Fruit fly (Drosophila melanogaster) whole organism, embryonic: ENCODE measurements around the gene Mical.
A peak's percentile ranks its signal among the peaks of the same experiment; 100 is the strongest.

Experiments used
- Awh ChIP-seq: fragments of 200-800 bp; sonication (Bioruptor generic); IDR thresholded peaks from 2 replicates; pipeline ENCODE4, ENCODE4 v1.3.6; 2022; ENCODE audit warnings: missing biosample characterization, missing genetic modification characterization
- CG10431 ChIP-seq: fragments of 200-800 bp; sonication (Bioruptor generic); optimal IDR thresholded peaks from 3 replicates; lab custom pipeline; 2018; ENCODE audit warnings: missing biosample characterization, mild to moderate bottlenecking, missing genetic modification characterization
- CG11695 ChIP-seq: fragments of 200-800 bp; sonication (Bioruptor generic); IDR thresholded peaks from 3 replicates; pipeline ENCODE4 v1.3.6; 2022; ENCODE audit warnings: missing biosample characterization, missing genetic modification characterization
- CG12942 ChIP-seq: fragments of 200-800 bp; sonication (Bioruptor generic); optimal IDR thresholded peaks from 3 replicates; lab custom pipeline; 2016; ENCODE audit warnings: missing biosample characterization, missing genetic modification characterization
- CG14860 ChIP-seq: fragments of 200-800 bp; sonication (Bioruptor generic); IDR thresholded peaks from 3 replicates; pipeline ENCODE4 v1.3.6; 2022; ENCODE audit warnings: missing biosample characterization, missing genetic modification characterization; ENCODE audit not compliant: partially characterized antibody
- CG15011 ChIP-seq: fragments of 200-800 bp; sonication (Bioruptor generic); optimal IDR thresholded peaks from 3 replicates; lab custom pipeline; 2018; ENCODE audit warnings: missing biosample characterization, mild to moderate bottlenecking, missing genetic modification characterization
- CG15696 ChIP-seq: fragments of 200-800 bp; sonication (Bioruptor generic); optimal IDR thresholded peaks from 2 replicates; lab custom pipeline; 2019; ENCODE audit warnings: missing biosample characterization, mild to moderate bottlenecking, missing genetic modification characterization, moderate library complexity
- CG17359 ChIP-seq: fragments of 200-800 bp; sonication (Bioruptor generic); optimal IDR thresholded peaks from 3 replicates; lab custom pipeline; 2018; ENCODE audit warnings: missing biosample characterization, mild to moderate bottlenecking, missing genetic modification characterization, moderate library complexity
- CG18262 ChIP-seq: fragments of 200-800 bp; optimal IDR thresholded peaks from 3 replicates; lab custom pipeline; 2019; ENCODE audit warnings: missing biosample characterization, mild to moderate bottlenecking, missing genetic modification characterization, moderate library complexity
- CG18619 ChIP-seq: fragments of 200-800 bp; sonication (Bioruptor generic); optimal IDR thresholded peaks from 3 replicates; lab custom pipeline; 2017; ENCODE audit warnings: missing biosample characterization, mild to moderate bottlenecking, missing genetic modification characterization
- CG18764 ChIP-seq: fragments of 200-800 bp; sonication (Bioruptor generic); optimal IDR thresholded peaks from 3 replicates; lab custom pipeline; 2016; ENCODE audit warnings: missing biosample characterization, missing genetic modification characterization
- CG2712 ChIP-seq: fragments of 200-800 bp; optimal IDR thresholded peaks from 3 replicates; lab custom pipeline; 2019; ENCODE audit warnings: missing biosample characterization, mild to moderate bottlenecking, missing genetic modification characterization, moderate library complexity
- CG3838 ChIP-seq: fragments of 200-800 bp; sonication (Bioruptor generic); optimal IDR thresholded peaks from 3 replicates; lab custom pipeline; 2016; ENCODE audit warnings: missing biosample characterization, missing genetic modification characterization
- CG4328 ChIP-seq: fragments of 200-800 bp; sonication (Bioruptor generic); optimal IDR thresholded peaks from 3 replicates; lab custom pipeline; 2017; ENCODE audit warnings: missing biosample characterization, missing genetic modification reagents, missing genetic modification characterization
- CG4360 ChIP-seq: fragments of 200-800 bp; sonication (Bioruptor generic); IDR thresholded peaks from 2 replicates; pipeline ENCODE4 v1.3.6; 2022; ENCODE audit warnings: missing biosample characterization, missing genetic modification characterization
- CG4730 ChIP-seq: fragments of 200-800 bp; sonication (Bioruptor generic); IDR thresholded peaks from 2 replicates; pipeline ENCODE4 v1.3.6; 2022; ENCODE audit warnings: missing biosample characterization, missing genetic modification characterization
- CG5953 ChIP-seq: fragments of 200-800 bp; sonication (Bioruptor generic); IDR thresholded peaks from 2 replicates; pipeline ENCODE4 v1.3.6; 2022; ENCODE audit warnings: missing biosample characterization, missing genetic modification characterization
- CG6254 ChIP-seq: fragments of 200-800 bp; sonication (Bioruptor generic); optimal IDR thresholded peaks from 3 replicates; lab custom pipeline; 2017; ENCODE audit warnings: mild to moderate bottlenecking, missing biosample characterization, missing genetic modification reagents, missing genetic modification characterization
- CG6854 ChIP-seq: fragments of 200-800 bp; sonication (Bioruptor generic); optimal IDR thresholded peaks from 3 replicates; lab custom pipeline; 2017; ENCODE audit warnings: missing biosample characterization, mild to moderate bottlenecking, missing genetic modification characterization
- CG7357 ChIP-seq: fragments of 200-800 bp; sonication (Bioruptor generic); IDR thresholded peaks from 3 replicates; pipeline ENCODE4 v1.3.6; 2022; ENCODE audit warnings: missing biosample characterization, missing genetic modification characterization
- CG8359 ChIP-seq: fragments of 200-800 bp; sonication (Bioruptor generic); optimal IDR thresholded peaks from 2 replicates; lab custom pipeline; 2017; ENCODE audit warnings: missing biosample characterization, mild to moderate bottlenecking, missing genetic modification characterization, borderline replicate concordance
- Chrac-16 ChIP-seq: fragments of 200-800 bp; sonication (Bioruptor generic); optimal IDR thresholded peaks from 3 replicates; lab custom pipeline; 2016; ENCODE audit warnings: missing biosample characterization, missing genetic modification characterization
- D19A ChIP-seq: fragments of 200-800 bp; optimal IDR thresholded peaks from 3 replicates; lab custom pipeline; 2019; ENCODE audit warnings: missing biosample characterization, mild to moderate bottlenecking, missing genetic modification characterization, moderate library complexity
- Dip3 ChIP-seq: fragments of 200-800 bp; sonication (Bioruptor generic); optimal IDR thresholded peaks from 3 replicates; lab custom pipeline; 2016; ENCODE audit warnings: missing biosample characterization, missing genetic modification characterization
- Hr78 ChIP-seq, 2 experiments: fragments of 200-800 bp in 1 of 2; fragments of >200 bp in 1 of 2; sonication (Bioruptor generic) in 1 of 2; optimal IDR thresholded peaks; 2 replicates each; lab custom pipeline; 2017 to 2019; ENCODE audit warnings: missing biosample characterization in 2 of 2, missing genetic modification characterization in 2 of 2, mild to moderate bottlenecking in 1 of 2, moderate library complexity in 1 of 2
- MESR4 ChIP-seq: fragments of 200-800 bp; sonication (Bioruptor generic); optimal IDR thresholded peaks from 2 replicates; lab custom pipeline; 2018; ENCODE audit warnings: missing biosample characterization, mild to moderate bottlenecking, missing genetic modification characterization, moderate library complexity
- NK7.1 ChIP-seq: fragments of 200-800 bp; sonication (Bioruptor generic); optimal IDR thresholded peaks from 3 replicates; lab custom pipeline; 2016; ENCODE audit warnings: missing biosample characterization, missing genetic modification characterization
- Rfx ChIP-seq: fragments of 200-800 bp; sonication (Bioruptor generic); IDR thresholded peaks from 2 replicates; pipeline ENCODE4 v1.3.6; 2022; ENCODE audit warnings: missing biosample characterization, missing genetic modification characterization
- Sin3A ChIP-seq: fragments of >200 bp; optimal IDR thresholded peaks from 2 replicates; lab custom pipeline; 2018
- Sry-δ ChIP-seq: fragments of 200-800 bp; sonication (Bioruptor generic); optimal IDR thresholded peaks from 2 replicates; lab custom pipeline; 2016; ENCODE audit warnings: missing biosample characterization, missing genetic modification characterization
- Ssrp ChIP-seq: fragments of 200-800 bp; sonication (Bioruptor generic); optimal IDR thresholded peaks from 2 replicates; lab custom pipeline; 2018; ENCODE audit warnings: missing biosample characterization, mild to moderate bottlenecking, missing genetic modification characterization, moderate library complexity
- abd-A ChIP-seq: fragments of 200-800 bp; sonication (Bioruptor generic); optimal IDR thresholded peaks from 3 replicates; lab custom pipeline; 2019; ENCODE audit warnings: missing biosample characterization, mild to moderate bottlenecking, missing genetic modification characterization, moderate library complexity
- ac ChIP-seq: fragments of 200-800 bp; sonication (Bioruptor generic); optimal IDR thresholded peaks from 3 replicates; lab custom pipeline; 2017; ENCODE audit warnings: missing biosample characterization, mild to moderate bottlenecking, missing genetic modification characterization
- al ChIP-seq: fragments of 200-800 bp; sonication (Bioruptor generic); IDR thresholded peaks from 2 replicates; pipeline ENCODE4 v1.3.6; 2022; ENCODE audit warnings: missing biosample characterization, missing genetic modification characterization
- bbx ChIP-seq: fragments of 200-800 bp; sonication (Bioruptor generic); IDR thresholded peaks from 2 replicates; pipeline ENCODE4 v1.3.6; 2022; ENCODE audit warnings: missing biosample characterization, missing genetic modification characterization; ENCODE audit not compliant: partially characterized antibody
- bowl ChIP-seq: fragments of 200-800 bp; sonication (Bioruptor generic); IDR thresholded peaks from 2 replicates; pipeline ENCODE4 v1.3.6; 2022; ENCODE audit warnings: missing biosample characterization, missing genetic modification characterization
- dm ChIP-seq: fragments of 200-800 bp; sonication (Bioruptor generic); optimal IDR thresholded peaks from 3 replicates; lab custom pipeline; 2016; ENCODE audit warnings: missing biosample characterization, missing genetic modification characterization
- dpn ChIP-seq, 2 experiments: fragments of 200-800 bp; sonication (Bioruptor generic); optimal IDR thresholded peaks; 3 replicates each; lab custom pipeline; 2016; ENCODE audit warnings: missing biosample characterization in 2 of 2, missing genetic modification characterization in 2 of 2
- gcm ChIP-seq: fragments of 200-800 bp; sonication (Bioruptor generic); optimal IDR thresholded peaks from 2 replicates; lab custom pipeline; 2019; ENCODE audit warnings: missing biosample characterization, mild to moderate bottlenecking, missing genetic modification characterization, moderate library complexity
- gem ChIP-seq: fragments of 200-800 bp; sonication (Bioruptor generic); optimal IDR thresholded peaks from 2 replicates; lab custom pipeline; 2019; ENCODE audit warnings: missing biosample characterization, mild to moderate bottlenecking, missing genetic modification characterization, moderate library complexity
- gro ChIP-seq: fragments of 200-800 bp; sonication (Bioruptor generic); optimal IDR thresholded peaks from 2 replicates; lab custom pipeline; 2016; ENCODE audit warnings: missing biosample characterization, missing genetic modification characterization
- ken ChIP-seq: fragments of 200-800 bp; sonication (Bioruptor generic); IDR thresholded peaks from 3 replicates; pipeline ENCODE4 v1.3.6; 2022; ENCODE audit warnings: missing biosample characterization, missing genetic modification characterization
- knrl ChIP-seq: fragments of 200-800 bp; sonication (Bioruptor generic); IDR thresholded peaks from 3 replicates; pipeline ENCODE4 v1.3.6; 2022; ENCODE audit warnings: missing biosample characterization, missing genetic modification characterization; ENCODE audit not compliant: partially characterized antibody
- nerfin-2 ChIP-seq: fragments of 200-800 bp; sonication (Bioruptor generic); IDR thresholded peaks from 2 replicates; pipeline ENCODE4 v1.3.6; 2022; ENCODE audit warnings: missing biosample characterization, missing genetic modification characterization; ENCODE audit not compliant: partially characterized antibody
- nom ChIP-seq: fragments of 200-800 bp; sonication (Bioruptor generic); optimal IDR thresholded peaks from 2 replicates; lab custom pipeline; 2017; ENCODE audit warnings: missing biosample characterization, missing genetic modification characterization, mild to moderate bottlenecking, moderate library complexity, missing genetic modification reagents
- odd ChIP-seq: fragments of 200-800 bp; sonication (Bioruptor generic); optimal IDR thresholded peaks from 2 replicates; lab custom pipeline; 2017; ENCODE audit warnings: missing biosample characterization, mild to moderate bottlenecking, missing genetic modification characterization
- p53 ChIP-seq: fragments of 200-800 bp; sonication (Bioruptor generic); optimal IDR thresholded peaks from 2 replicates; lab custom pipeline; 2016; ENCODE audit warnings: missing biosample characterization, missing genetic modification characterization
- run ChIP-seq: fragments of 200-800 bp; sonication (Bioruptor generic); optimal IDR thresholded peaks from 3 replicates; lab custom pipeline; 2018; ENCODE audit warnings: missing biosample characterization, mild to moderate bottlenecking, missing genetic modification characterization
- tin ChIP-seq: fragments of 200-800 bp; sonication (Bioruptor generic); optimal IDR thresholded peaks from 3 replicates; lab custom pipeline; 2016; ENCODE audit warnings: missing biosample characterization, missing genetic modification characterization
- trh ChIP-seq: fragments of 200-800 bp; sonication (Bioruptor generic); optimal IDR thresholded peaks from 2 replicates; lab custom pipeline; 2016; ENCODE audit warnings: missing biosample characterization, missing genetic modification characterization

The Mical gene

dm6 chr3R:10048842-10049527, 6.3 kb upstream of the Mical start, which contains the start of gene ohgt (continued):
- peak; percentile 25 for TF ChIP-seq CG15696 (tag; lab: Kevin White, UChicago)
- TF ChIP-seq run (tag; lab: Kevin White, UChicago): no peak
- TF ChIP-seq Sry-δ (GFP tag; lab: Kevin White, UChicago): peak; percentile 78
- no peak for TF ChIP-seq CG8359 (GFP tag; lab: Kevin White, UChicago)
- no peak for TF ChIP-seq trh
- 0 out of 2 replicates have a peak, but pooled peaks have one; percentile 18 for TF ChIP-seq Rfx (GFP tag; lab: Robert Waterston, UW)
- no peak for TF ChIP-seq Dip3 (GFP tag; lab: Kevin White, UChicago)
- no peak for TF ChIP-seq al (GFP tag; lab: Robert Waterston, UW)
- TF ChIP-seq CG5953: no peak
- peak; percentile 14 for TF ChIP-seq tin
- no peak for TF ChIP-seq CG3838 (GFP tag; lab: Kevin White, UChicago)
- no peak for TF ChIP-seq CG10431 (GFP tag; lab: Kevin White, UChicago)
- no peak for TF ChIP-seq CG11695 (GFP tag; lab: Robert Waterston, UW)
- TF ChIP-seq CG2712 (tag; lab: Kevin White, UChicago): peak; percentile 39
- TF ChIP-seq knrl (GFP tag; lab: Robert Waterston, UW): no peak
- no peak for TF ChIP-seq CG18764 (GFP tag; lab: Kevin White, UChicago)
- TF ChIP-seq CG18619 (GFP tag; lab: Kevin White, UChicago): no peak
- no peak for TF ChIP-seq NK7.1 (GFP tag; lab: Kevin White, UChicago)
- TF ChIP-seq CG14860 (GFP tag; lab: Robert Waterston, UW): no peak; the same call in 2 of the 3 replicates
- TF ChIP-seq Awh (GFP tag; lab: Robert Waterston, UW): no peak
- TF ChIP-seq nom (GFP tag; lab: Kevin White, UChicago): no peak
- no peak for TF ChIP-seq p53 (GFP tag; lab: Kevin White, UChicago)
- no peak for TF ChIP-seq Hr78 (GFP tag; optimal IDR thresholded peaks at IDR 0.05; lab: Kevin White, UChicago)
- no peak for TF ChIP-seq odd (GFP tag; lab: Kevin White, UChicago)
- peak; percentile 3 for TF ChIP-seq D19A (tag; lab: Kevin White, UChicago)
- TF ChIP-seq gcm (GFP tag; lab: Kevin White, UChicago): no peak
- TF ChIP-seq CG15011 (GFP tag; lab: Kevin White, UChicago): no peak
- TF ChIP-seq bbx (GFP tag; lab: Robert Waterston, UW): 0 out of 2 replicates have a peak, but pooled peaks have one; percentile 7
- no peak for TF ChIP-seq dpn (GFP tag; optimal IDR thresholded peaks at IDR 0.05; lab: Kevin White, UChicago)
- TF ChIP-seq nerfin-2: peak; percentile 44; the same call in 1 of the 2 replicates
- TF ChIP-seq gro (GFP tag; lab: Kevin White, UChicago): no peak
- TF ChIP-seq Ssrp (tag; lab: Kevin White, UChicago): no peak
- TF ChIP-seq gem (tag; lab: Kevin White, UChicago): no peak
- no peak for TF ChIP-seq Sin3A (lab: Kevin White, UChicago)
- TF ChIP-seq dm (GFP tag; lab: Kevin White, UChicago): no peak
- TF ChIP-seq MESR4 (GFP tag; lab: Kevin White, UChicago): peak; percentile 81
- TF ChIP-seq ken (GFP tag; lab: Robert Waterston, UW): no peak
- no peak for TF ChIP-seq Chrac-16 (GFP tag; lab: Kevin White, UChicago)
- TF ChIP-seq CG18262 (tag; lab: Kevin White, UChicago): peak; percentile 44
- no peak for TF ChIP-seq CG7357 (GFP tag; lab: Robert Waterston, UW)
- no peak for TF ChIP-seq CG4730 (GFP tag; lab: Robert Waterston, UW)
- TF ChIP-seq CG4360 (GFP tag; lab: Robert Waterston, UW): no peak
- peak; percentile 35 for TF ChIP-seq CG6854 (GFP tag; lab: Kevin White, UChicago)
- TF ChIP-seq CG6254 (GFP tag; lab: Kevin White, UChicago): no peak
- TF ChIP-seq ac (GFP tag; lab: Kevin White, UChicago): no peak
- TF ChIP-seq CG17359 (tag; lab: Kevin White, UChicago): no peak
- no peak for TF ChIP-seq CG12942 (GFP tag; lab: Kevin White, UChicago)
- no peak for TF ChIP-seq bowl
- peak; percentile 35 for TF ChIP-seq CG4328 (GFP tag; lab: Kevin White, UChicago)
- no peak for TF ChIP-seq abd-A (tag; lab: Kevin White, UChicago)
